Fruit fly (Drosophila melanogaster) whole organism, adult: ENCODE measurements around the gene CG13887.
A peak's percentile ranks its signal among the peaks of the same experiment; 100 is the strongest.

Experiments used
- CG11617 ChIP-seq: fragments of 200-800 bp; sonication (Bioruptor generic); optimal IDR thresholded peaks from 2 replicates; lab custom pipeline; 2017; ENCODE audit warnings: mild to moderate bottlenecking, missing biosample characterization, missing genetic modification reagents, missing genetic modification characterization
- CG12768 ChIP-seq: fragments of 200-800 bp; sonication (Bioruptor generic); optimal IDR thresholded peaks from 2 replicates; lab custom pipeline; 2017; ENCODE audit warnings: missing biosample characterization, missing genetic modification characterization, mild to moderate bottlenecking, moderate library complexity, missing genetic modification reagents
- CG14711 ChIP-seq: fragments of 200-800 bp; sonication (Bioruptor generic); optimal IDR thresholded peaks from 2 replicates; lab custom pipeline; 2018; ENCODE audit warnings: missing biosample characterization, mild to moderate bottlenecking, missing genetic modification characterization, moderate library complexity
- CG1620 ChIP-seq: fragments of 200-800 bp; sonication (Bioruptor generic); optimal IDR thresholded peaks from 2 replicates; lab custom pipeline; 2016; ENCODE audit warnings: missing biosample characterization, missing genetic modification characterization
- CG33017 ChIP-seq: fragments of 200-800 bp; sonication (Bioruptor generic); optimal IDR thresholded peaks from 2 replicates; lab custom pipeline; 2018; ENCODE audit warnings: missing biosample characterization, mild to moderate bottlenecking, missing genetic modification characterization, moderate library complexity
- CG5204 ChIP-seq: fragments of 200-800 bp; sonication (Bioruptor generic); optimal IDR thresholded peaks from 2 replicates; lab custom pipeline; 2016; ENCODE audit warnings: missing biosample characterization, missing genetic modification characterization
- CG7045 ChIP-seq: fragments of 200-800 bp; sonication (Bioruptor generic); optimal IDR thresholded peaks from 2 replicates; lab custom pipeline; 2017; ENCODE audit warnings: missing biosample characterization, mild to moderate bottlenecking, missing genetic modification characterization
- CG7101 ChIP-seq: fragments of 200-800 bp; sonication (Bioruptor generic); optimal IDR thresholded peaks from 2 replicates; lab custom pipeline; 2018; ENCODE audit warnings: missing biosample characterization, mild to moderate bottlenecking, missing genetic modification characterization, moderate library complexity
- Clk ChIP-seq: fragments of 200-800 bp; sonication (Bioruptor generic); optimal IDR thresholded peaks from 2 replicates; lab custom pipeline; 2017; ENCODE audit warnings: missing biosample characterization, missing genetic modification characterization
- Crg-1 ChIP-seq: fragments of 200-800 bp; sonication (Bioruptor generic); optimal IDR thresholded peaks from 2 replicates; lab custom pipeline; 2016; ENCODE audit warnings: missing biosample characterization, missing genetic modification characterization
- Hr96 ChIP-seq: fragments of 200-800 bp; sonication (Bioruptor generic); optimal IDR thresholded peaks from 2 replicates; lab custom pipeline; 2016; ENCODE audit warnings: missing biosample characterization, missing genetic modification characterization
- Mnt ChIP-seq: fragments of 200-800 bp; sonication (Bioruptor generic); optimal IDR thresholded peaks from 2 replicates; lab custom pipeline; 2016; ENCODE audit warnings: missing biosample characterization, mild to moderate bottlenecking, missing genetic modification characterization
- bab1 ChIP-seq: fragments of 200-800 bp; sonication (Bioruptor generic); optimal IDR thresholded peaks from 3 replicates; lab custom pipeline; 2019; ENCODE audit warnings: missing biosample characterization, mild to moderate bottlenecking, missing genetic modification characterization, moderate library complexity
- cic ChIP-seq: fragments of 200-800 bp; sonication (Bioruptor generic); optimal IDR thresholded peaks from 2 replicates; lab custom pipeline; 2017; ENCODE audit warnings: missing biosample characterization, mild to moderate bottlenecking, missing genetic modification characterization, moderate library complexity
- cnc ChIP-seq, 2 experiments: fragments of >200 bp; optimal IDR thresholded peaks; 2 replicates each; lab custom pipeline; 2017
- kay ChIP-seq: fragments of 200-800 bp; sonication (Bioruptor generic); peaks from one replicate; lab custom pipeline; 2016; ENCODE audit warnings: missing biosample characterization, missing genetic modification characterization, borderline replicate concordance
- ovo ChIP-seq: fragments of 200-800 bp; sonication (Bioruptor generic); optimal IDR thresholded peaks from 2 replicates; lab custom pipeline; 2016; ENCODE audit warnings: missing biosample characterization, missing genetic modification characterization
- pad ChIP-seq: fragments of 200-800 bp; sonication (Bioruptor generic); optimal IDR thresholded peaks from 3 replicates; lab custom pipeline; 2017; ENCODE audit warnings: missing biosample characterization, missing genetic modification characterization, mild to moderate bottlenecking, moderate library complexity, missing genetic modification reagents
- tj ChIP-seq: fragments of 200-800 bp; sonication (Bioruptor generic); optimal IDR thresholded peaks from 3 replicates; lab custom pipeline; 2017; ENCODE audit warnings: missing biosample characterization, mild to moderate bottlenecking, missing genetic modification characterization, moderate library complexity
- toe ChIP-seq: fragments of 200-800 bp; sonication (Bioruptor generic); optimal IDR thresholded peaks from 2 replicates; lab custom pipeline; 2016; ENCODE audit warnings: missing biosample characterization, missing genetic modification characterization

Gene CG13887

dm6 chr3L:837552-838187, at the start of gene CG13887, which contains the start of gene CG13901:
Gene CG13887 (plus strand): TSS chr3L:837861.
Gene CG13901 (minus strand): TSS chr3L:837821.
- TF ChIP-seq ovo (GFP tag; lab: Kevin White, UChicago) (peak; percentile 84), cic (peak; percentile 79), CG5204 (GFP tag; lab: Kevin White, UChicago) (no peak), CG1620 (peak; percentile 88), pad (peak; percentile 76), CG14711 (tag; lab: Kevin White, UChicago) (peak; percentile 100), cnc (optimal IDR thresholded peaks at IDR 0.05; lab: Kevin White, UChicago) (no peak), CG7045 (GFP tag; lab: Kevin White, UChicago) (peak; percentile 90), CG11617 (GFP tag; lab: Kevin White, UChicago) (peak; percentile 91), CG12768 (GFP tag; lab: Kevin White, UChicago) (peak; percentile 90), tj (peak; percentile 80), kay (GFP tag; lab: Kevin White, UChicago) (no peak), CG33017 (tag; lab: Kevin White, UChicago) (peak; percentile 83), Clk (peak; percentile 77), bab1 (GFP tag; lab: Kevin White, UChicago) (peak; percentile 95), toe (GFP tag; lab: Kevin White, UChicago) (peak; percentile 91), Crg-1 (GFP tag; lab: Kevin White, UChicago) (peak; percentile 89), CG7101 (tag; lab: Kevin White, UChicago) (peak; percentile 89), Hr96 (GFP tag; lab: Kevin White, UChicago) (peak; percentile 91), Mnt (GFP tag; lab: Kevin White, UChicago) (peak; percentile 97)

- no peak for TF ChIP-seq CG1620
- no peak for TF ChIP-seq Clk
- no peak for TF ChIP-seq Mnt (GFP tag; lab: Kevin White, UChicago)
- TF ChIP-seq CG11617 (GFP tag; lab: Kevin White, UChicago) = no peak
- no peak for TF ChIP-seq CG14711 (tag; lab: Kevin White, UChicago)
- no peak for TF ChIP-seq CG5204 (GFP tag; lab: Kevin White, UChicago)
- TF ChIP-seq CG7101 (tag; lab: Kevin White, UChicago) = no peak
- no peak for TF ChIP-seq ovo (GFP tag; lab: Kevin White, UChicago)
- no peak for TF ChIP-seq Hr96 (GFP tag; lab: Kevin White, UChicago)
- no peak for TF ChIP-seq toe (GFP tag; lab: Kevin White, UChicago)
- no peak for TF ChIP-seq cic
- TF ChIP-seq pad = no peak
- no peak for TF ChIP-seq CG33017 (tag; lab: Kevin White, UChicago)
- no peak for TF ChIP-seq bab1 (GFP tag; lab: Kevin White, UChicago)
- no peak for TF ChIP-seq CG12768 (GFP tag; lab: Kevin White, UChicago)
- TF ChIP-seq tj = no peak
- TF ChIP-seq cnc (optimal IDR thresholded peaks at IDR 0.05; lab: Kevin White, UChicago) = no peak
- TF ChIP-seq kay (GFP tag; lab: Kevin White, UChicago) = no peak
Observed at dm6 chr3L:788961-789360, 48.7 kb upstream of the CG13887 start.

DNA sequence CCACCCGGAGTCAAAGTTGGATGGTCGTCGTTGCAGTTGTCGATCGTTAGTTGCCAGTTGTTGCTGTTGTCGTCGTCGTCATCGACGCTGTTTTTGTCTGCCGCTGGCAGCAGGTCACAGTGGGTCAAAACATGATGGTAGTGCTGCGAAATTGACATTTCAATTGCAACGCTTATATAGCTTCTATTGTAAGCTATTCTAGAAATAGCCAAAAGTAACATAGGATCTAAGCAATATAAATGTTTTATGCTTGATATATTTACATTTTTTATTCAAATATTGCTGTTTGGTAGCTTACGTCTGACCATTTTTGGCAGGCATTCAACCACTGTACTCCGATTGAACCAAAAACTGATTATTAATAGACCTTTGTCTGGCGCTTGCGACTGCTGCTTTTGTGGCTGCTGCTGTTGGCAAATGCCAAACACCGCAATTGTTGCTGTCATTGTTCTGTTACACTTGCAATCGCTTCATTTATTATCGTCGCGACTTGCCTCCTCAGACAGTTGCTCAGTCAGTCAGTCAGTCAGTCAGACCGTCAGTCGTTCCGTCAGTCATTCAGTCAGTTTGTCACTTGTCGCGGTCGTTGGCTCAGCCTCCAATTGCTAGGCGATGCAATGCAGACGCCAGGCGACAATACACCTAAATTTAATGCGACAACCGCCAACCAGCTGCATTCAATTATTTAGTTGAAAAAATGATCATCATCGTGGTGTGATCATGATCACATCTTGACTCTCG, 46.2 kb upstream of the CG13887 start:
- TF ChIP-seq Hr96 (GFP tag; lab: Kevin White, UChicago) = no peak

DNA sequence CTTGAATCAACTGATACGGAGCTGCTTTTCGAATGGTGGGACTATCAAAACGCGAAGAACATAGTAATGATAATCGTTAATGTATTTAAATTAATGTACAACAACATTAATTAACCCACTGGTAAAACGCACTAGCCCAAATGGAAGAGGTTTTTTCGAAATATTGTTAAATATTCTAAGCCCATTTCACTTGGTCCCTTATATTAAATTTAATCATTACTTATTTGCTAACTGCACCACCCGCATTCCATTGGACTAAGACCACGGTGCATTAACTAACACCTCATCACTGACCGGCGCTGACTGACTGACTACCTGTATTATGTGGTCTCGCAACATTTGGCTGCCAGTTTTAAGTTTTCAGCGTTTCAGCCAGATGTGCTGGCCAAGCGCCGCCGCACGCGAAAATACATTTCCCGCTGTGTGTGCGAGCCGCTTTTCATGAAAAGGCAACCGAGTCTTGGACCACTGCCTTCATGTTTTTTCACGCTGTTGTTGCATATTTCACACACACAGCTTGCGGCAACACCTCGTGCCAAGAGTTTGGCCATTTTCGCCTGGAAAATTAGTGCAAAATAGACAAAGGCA, 43.8 kb upstream of the CG13887 start:
- TF ChIP-seq CG5204 (GFP tag; lab: Kevin White, UChicago) (no peak), tj (no peak), Clk (no peak), CG12768 (GFP tag; lab: Kevin White, UChicago) (no peak), cnc (optimal IDR thresholded peaks at IDR 0.05; lab: Kevin White, UChicago) (no peak)

- no peak for TF ChIP-seq CG5204 (GFP tag; lab: Kevin White, UChicago)
- no peak for TF ChIP-seq CG33017 (tag; lab: Kevin White, UChicago)
- TF ChIP-seq Mnt (GFP tag; lab: Kevin White, UChicago) = no peak
- no peak for TF ChIP-seq CG7101 (tag; lab: Kevin White, UChicago)
- TF ChIP-seq CG7045 (GFP tag; lab: Kevin White, UChicago) = no peak
- no peak for TF ChIP-seq tj
- no peak for TF ChIP-seq cic
Observed at dm6 chr3L:794462-794861, 43.2 kb upstream of the CG13887 start.

DNA sequence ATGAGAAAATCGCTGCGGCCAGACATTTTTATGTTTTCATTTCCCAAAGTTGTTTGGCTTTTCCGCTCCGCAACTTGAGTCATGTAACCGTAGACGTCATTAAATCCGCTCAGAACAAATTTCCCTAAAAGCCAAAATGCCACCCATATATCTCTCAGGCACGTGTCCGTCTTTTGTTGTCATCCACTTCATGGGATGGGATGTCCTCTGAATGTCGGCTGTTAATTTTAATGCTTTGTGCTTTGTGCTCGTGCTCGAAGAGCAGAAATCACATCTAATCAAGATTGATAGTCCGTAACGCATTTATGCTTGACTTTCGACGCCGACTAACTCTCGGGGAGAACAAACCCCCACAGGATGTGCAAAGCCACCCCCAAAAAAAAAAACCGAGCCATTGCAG, 42.7 kb upstream of the CG13887 start:
- TF ChIP-seq tj = no peak
